Worm (Caenorhabditis elegans) whole organism, L4 larva: ENCODE measurements around the gene drn-1.

Experiments
- ZK546.5 ChIP-seq, 2 experiments: sonication (generic microtip); optimal IDR thresholded peaks; 2 replicates each; lab custom pipeline; 2017; ENCODE audit warnings: missing biosample characterization in 2 of 2, missing genetic modification characterization in 2 of 2
- ceh-82 ChIP-seq: sonication (generic microtip); optimal IDR thresholded peaks from 2 replicates; lab custom pipeline; 2017; ENCODE audit warnings: missing biosample characterization, missing genetic modification characterization
- dve-1 ChIP-seq: sonication (generic microtip); optimal IDR thresholded peaks from 2 replicates; lab custom pipeline; 2017; ENCODE audit warnings: antibody characterized with exemption, mild to moderate bottlenecking, missing genetic modification characterization, missing compliant biosample characterization; ENCODE audit not compliant: insufficient read depth
- lin-15B ChIP-seq: fragments of 150-350 bp; sonication (generic microtip); optimal IDR thresholded peaks from 3 replicates; lab custom pipeline; 2014; ENCODE audit warnings: missing biosample characterization, missing genetic modification characterization
- nhr-76 ChIP-seq: fragments of 150-350 bp; optimal IDR thresholded peaks from 2 replicates; lab custom pipeline; 2014; ENCODE audit warnings: missing biosample characterization, missing genetic modification characterization
- unc-130 ChIP-seq: sonication (generic microtip); optimal IDR thresholded peaks from 2 replicates; lab custom pipeline; 2016; ENCODE audit warnings: missing genetic modification reagents, missing genetic modification characterization, missing compliant biosample characterization

- TF ChIP-seq nhr-76 (tag; lab: Kevin White, UChicago), result no peak
- no peak for TF ChIP-seq ZK546.5 (tag; optimal IDR thresholded peaks at IDR 0.05; lab: Kevin White, UChicago)
- no peak for TF ChIP-seq ceh-82
- no peak for TF ChIP-seq lin-15B
- TF ChIP-seq unc-130 (GFP tag; lab: Kevin White, UChicago), result no peak
- peak; percentile 84 for TF ChIP-seq dve-1 (tag; lab: Kevin White, UChicago)
Observed at ce11 chrII:5282192-5282591, 10.5 kb upstream of the drn-1 start, which contains the start of gene pmt-1.
